Fruit fly (Drosophila melanogaster) S2 (cell line): ENCODE measurements around the gene CG46430.

Source experiments
- CG8478 ChIP-seq: fragments of >200 bp; optimal IDR thresholded peaks from 2 replicates; lab custom pipeline; 2018
- CTCF ChIP-seq, 2 experiments: fragments of >200 bp; optimal IDR thresholded peaks; 2 replicates each; lab custom pipeline; 2018

Gene CG46430

DNA sequence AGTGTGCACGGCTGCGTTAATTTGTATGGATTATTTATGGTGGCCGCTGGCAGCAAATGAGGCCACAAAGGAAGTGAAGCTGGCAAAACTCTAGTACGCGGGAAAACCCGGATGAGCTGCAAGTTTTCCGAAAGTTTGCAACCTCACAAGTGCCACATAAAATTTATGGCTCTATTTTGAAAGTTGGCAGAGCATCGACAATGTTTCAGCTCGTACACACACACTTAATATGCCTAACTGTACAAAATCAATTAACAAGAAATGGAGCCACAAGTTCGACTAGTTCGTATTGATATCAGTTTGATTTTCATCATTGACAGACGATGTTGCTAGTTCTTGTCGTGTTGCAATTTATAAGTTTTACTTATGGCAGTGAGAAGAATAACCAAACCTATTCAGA is at the start of gene CG46430:
TSS of gene CG46430 (plus strand) at position 301 of the 400 bp plus-strand sequence.
- no peak for TF ChIP-seq CTCF (optimal IDR thresholded peaks at IDR 0.05; lab: Kevin White, UChicago)
- no peak for TF ChIP-seq CG8478 (lab: Kevin White, UChicago)

- TF ChIP-seq CG8478 (lab: Kevin White, UChicago) (no peak), CTCF (optimal IDR thresholded peaks at IDR 0.05; lab: Kevin White, UChicago) (no peak)
These were observed 49.6 kb upstream of the CG46430 start for dm6 chr3L:10428746-10429145.

DNA sequence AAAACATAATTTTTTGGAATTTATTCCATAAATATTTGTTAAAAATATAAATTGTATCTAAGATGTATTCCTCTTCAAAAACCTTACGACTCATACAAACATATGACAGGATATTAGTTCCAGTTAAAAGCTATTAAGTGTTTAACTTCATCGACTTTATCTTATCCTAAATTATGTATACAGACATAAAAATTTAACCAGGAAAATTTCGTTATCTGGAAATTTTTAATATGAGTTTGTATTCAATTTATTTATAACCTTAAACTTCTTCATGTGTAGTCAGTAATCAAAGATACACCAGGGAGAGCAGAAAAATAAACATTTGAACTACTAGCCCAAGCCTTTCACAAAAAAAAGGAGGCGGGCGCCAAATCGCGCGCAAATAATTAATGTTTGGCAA is 48.8 kb upstream of the CG46430 start:
- no peak for TF ChIP-seq CTCF (optimal IDR thresholded peaks at IDR 0.05; lab: Kevin White, UChicago)

DNA sequence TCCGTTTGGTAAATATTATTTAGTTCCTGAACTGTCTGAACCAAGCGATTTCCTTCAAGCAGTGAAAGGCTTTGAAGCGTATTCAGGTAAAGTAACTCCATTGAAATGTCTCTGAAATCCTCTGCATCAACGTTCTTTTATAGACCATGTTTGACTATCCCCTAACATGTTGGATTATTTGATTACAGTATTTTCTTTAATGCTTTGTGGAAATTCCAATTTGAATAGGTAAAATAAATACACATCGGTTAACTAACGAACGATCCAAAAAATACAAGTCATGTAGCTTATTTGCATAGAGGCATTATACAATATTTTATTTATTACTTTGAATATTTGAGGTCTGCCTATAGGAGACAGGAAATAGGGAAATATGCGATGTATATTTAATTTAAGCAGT is 46.4 kb upstream of the CG46430 start, which contains the start of gene Ir67b:
TSS of gene Ir67b (minus strand) at position 101 of the 400 bp plus-strand sequence.
- TF ChIP-seq CTCF (optimal IDR thresholded peaks at IDR 0.05; lab: Kevin White, UChicago) (no peak), CG8478 (lab: Kevin White, UChicago) (no peak)

- TF ChIP-seq CG8478 (lab: Kevin White, UChicago) (no peak), CTCF (optimal IDR thresholded peaks at IDR 0.05; lab: Kevin White, UChicago) (no peak)
These were observed 44.3 kb upstream of the CG46430 start, which contains the start of gene Ir67c for dm6 chr3L:10434005-10434404. Gene Ir67c (minus strand): TSS chr3L:10434105.

DNA sequence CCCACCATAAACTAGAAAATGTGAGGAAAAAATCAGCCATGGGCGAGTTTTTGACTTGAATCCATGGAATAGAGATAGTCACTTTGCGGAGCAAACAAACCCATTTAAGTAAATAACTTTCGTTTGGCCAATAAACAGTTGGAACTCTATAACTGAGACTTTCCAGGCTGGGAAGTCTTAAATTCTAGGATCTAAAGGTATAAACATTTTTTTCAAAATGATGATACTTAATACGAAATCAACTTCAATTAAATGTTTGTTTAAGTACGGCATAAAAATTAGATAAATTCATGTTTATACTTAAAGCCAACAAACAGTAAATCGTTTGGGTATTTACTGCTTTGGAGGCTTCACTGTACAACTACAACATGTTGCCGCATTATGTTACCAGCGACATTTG is 38.4 kb upstream of the CG46430 start:
- no peak for TF ChIP-seq CTCF (optimal IDR thresholded peaks at IDR 0.05; lab: Kevin White, UChicago)
- no peak for TF ChIP-seq CG8478 (lab: Kevin White, UChicago)

DNA sequence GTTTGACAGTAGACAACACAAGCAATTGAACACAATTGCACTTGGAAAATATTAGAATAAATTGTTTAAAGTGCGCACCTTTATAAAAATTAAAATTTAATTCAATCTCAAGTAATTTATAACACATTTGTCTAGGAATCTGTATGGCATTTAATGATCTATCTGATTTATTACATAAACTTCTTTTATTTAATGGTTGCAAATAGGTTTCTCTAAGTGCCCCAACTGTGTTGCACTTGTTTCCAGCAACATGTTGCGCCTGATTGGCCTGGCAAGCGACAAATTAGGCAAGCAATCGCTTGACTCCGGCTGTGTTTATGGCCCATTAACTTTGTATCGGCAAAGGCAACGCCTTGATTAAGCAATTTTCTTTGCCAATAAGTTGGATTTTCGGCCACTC is 37.8 kb upstream of the CG46430 start:
- TF ChIP-seq CTCF (optimal IDR thresholded peaks at IDR 0.05; lab: Kevin White, UChicago) (no peak), CG8478 (lab: Kevin White, UChicago) (no peak)

dm6 chr3L:10442486-10442885 is 35.8 kb upstream of the CG46430 start:
- TF ChIP-seq CG8478 (lab: Kevin White, UChicago) (no peak), CTCF (optimal IDR thresholded peaks at IDR 0.05; lab: Kevin White, UChicago) (no peak)

dm6 chr3L:10443958-10444357 is 34.4 kb upstream of the CG46430 start:
- TF ChIP-seq CTCF (optimal IDR thresholded peaks at IDR 0.05; lab: Kevin White, UChicago) (no peak), CG8478 (lab: Kevin White, UChicago) (no peak)

dm6 chr3L:10446998-10447397 is 31.3 kb upstream of the CG46430 start:
- TF ChIP-seq CTCF (optimal IDR thresholded peaks at IDR 0.05; lab: Kevin White, UChicago) (no peak), CG8478 (lab: Kevin White, UChicago) (no peak)

DNA sequence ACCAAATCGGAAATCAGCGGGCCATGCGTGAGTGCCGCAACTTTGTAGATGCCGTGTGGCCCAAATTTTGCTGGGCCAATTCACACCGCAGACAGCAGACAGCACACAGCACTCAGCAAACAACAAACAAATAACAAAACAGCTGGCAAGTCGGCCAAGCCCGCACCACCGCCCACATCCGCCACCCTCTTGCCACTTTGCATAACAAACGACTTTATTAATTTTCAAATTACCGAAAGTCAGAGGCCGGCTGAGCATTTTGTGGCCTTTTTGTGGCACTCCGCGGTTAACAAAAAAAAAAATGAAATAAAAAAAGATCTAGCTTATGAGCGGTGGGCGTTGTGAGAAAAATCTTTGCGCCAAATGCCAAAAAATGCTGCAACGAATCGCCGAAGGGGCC is 28.6 kb upstream of the CG46430 start:
- TF ChIP-seq CTCF (optimal IDR thresholded peaks at IDR 0.05; lab: Kevin White, UChicago) (no peak), CG8478 (lab: Kevin White, UChicago) (no peak)

- TF ChIP-seq CTCF (optimal IDR thresholded peaks at IDR 0.05; lab: Kevin White, UChicago) (no peak), CG8478 (lab: Kevin White, UChicago) (no peak)
These were observed 19.2 kb upstream of the CG46430 start for dm6 chr3L:10459076-10459475.

DNA sequence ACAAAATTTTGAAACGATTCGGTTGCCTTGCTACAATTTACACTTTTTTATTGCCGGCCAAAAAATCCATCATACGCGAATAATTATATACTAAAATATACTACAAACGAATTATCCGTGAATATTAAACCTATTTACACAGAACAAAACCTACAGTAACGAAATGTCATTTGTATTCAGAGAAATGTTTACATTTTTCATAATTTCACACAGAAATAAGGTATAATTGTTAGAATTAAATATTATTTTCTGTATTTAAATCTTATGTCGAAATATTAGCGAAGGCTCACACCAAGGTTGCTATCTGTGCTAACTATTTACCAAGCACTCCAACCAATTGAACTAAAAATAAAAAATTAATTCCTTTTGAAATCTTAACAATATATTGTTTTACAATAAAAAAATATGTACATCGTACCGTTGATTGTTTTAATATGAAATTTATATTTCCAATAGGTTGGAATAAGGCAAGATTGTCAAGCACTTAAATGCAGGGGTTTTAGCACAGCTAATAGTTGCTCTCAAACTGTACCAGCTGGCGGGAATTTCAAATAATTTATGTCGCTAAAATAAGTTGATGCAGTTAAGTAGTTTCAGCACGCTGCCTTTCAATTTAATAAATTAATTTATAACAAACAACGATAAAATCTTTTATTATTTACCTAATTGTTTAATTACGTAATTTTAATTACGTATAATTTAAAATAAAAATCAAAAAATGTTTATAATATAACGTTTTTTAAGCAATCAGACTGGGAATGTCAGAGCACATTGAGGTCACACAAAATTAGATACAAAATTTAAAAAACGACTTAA is 15.1 kb upstream of the CG46430 start, which contains the start of the genes Gem3 and CG32061:
TSS of gene Gem3 (minus strand) at position 51 of the 816 bp plus-strand sequence.
TSS of gene CG32061 (plus strand) at position 766 of the 816 bp plus-strand sequence.
- TF ChIP-seq CTCF (optimal IDR thresholded peaks at IDR 0.05; lab: Kevin White, UChicago): peak in 1 of 2 experiments; percentile 38
- TF ChIP-seq CG8478 (lab: Kevin White, UChicago): no peak

DNA sequence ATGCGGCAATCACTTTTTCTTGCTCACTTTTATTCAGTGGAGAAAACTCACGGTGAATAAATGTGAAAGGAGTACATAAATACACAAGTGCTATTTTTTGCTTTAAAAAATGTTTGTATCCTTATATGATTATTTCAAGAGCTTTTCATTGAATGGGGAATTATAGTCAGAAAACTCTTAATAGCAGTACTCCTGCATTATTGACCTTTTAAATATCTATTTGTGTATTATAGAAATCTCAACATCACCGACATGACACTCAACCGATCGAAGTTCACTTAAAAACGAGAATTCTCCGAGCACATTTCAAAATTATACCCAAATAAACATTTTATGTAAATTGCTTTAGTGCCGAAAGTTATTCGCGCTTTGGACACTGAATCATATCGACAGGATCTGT is 13.4 kb upstream of the CG46430 start, which contains the start of gene S-Lap3:
TSS of gene S-Lap3 (plus strand) at position 301 of the 400 bp plus-strand sequence.
- TF ChIP-seq CG8478 (lab: Kevin White, UChicago) (no peak), CTCF (optimal IDR thresholded peaks at IDR 0.05; lab: Kevin White, UChicago) (no peak)

DNA sequence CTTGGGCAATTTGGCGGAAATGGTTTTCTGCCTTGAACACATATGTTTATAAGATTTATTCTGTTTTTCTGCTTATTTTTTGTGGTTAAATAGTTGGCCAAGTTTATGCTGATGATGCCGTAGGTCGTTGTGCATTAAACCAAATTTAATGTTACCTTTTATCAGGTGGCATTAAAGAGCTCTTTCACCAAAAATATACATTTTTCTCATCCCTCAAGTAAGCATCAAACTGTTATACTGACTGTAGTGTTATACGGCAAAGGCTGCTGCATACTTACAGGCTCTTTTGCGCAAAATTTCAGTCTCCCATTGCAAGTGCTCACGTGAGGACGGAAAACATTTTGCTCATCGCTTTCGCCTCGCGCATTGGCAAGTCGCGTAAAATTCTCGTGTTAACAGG is 2.8 kb downstream of the CG46430 start, which contains the start of gene Rbfox1:
TSS of gene Rbfox1 (plus strand) at position 301 of the 400 bp plus-strand sequence.
- TF ChIP-seq CTCF (optimal IDR thresholded peaks at IDR 0.05; lab: Kevin White, UChicago) (no peak), CG8478 (lab: Kevin White, UChicago) (no peak)
